Worm (Caenorhabditis elegans) whole organism, L3 larva: ENCODE results near the gene T03G11.10.

Experiments
- nhr-12 ChIP-seq: fragments of 150-350 bp; optimal IDR thresholded peaks from 2 replicates; lab custom pipeline; 2014; ENCODE audit warnings: missing biosample characterization, missing genetic modification characterization
- nhr-76 ChIP-seq: fragments of 150-350 bp; sonication (generic microtip); optimal IDR thresholded peaks from 5 replicates; lab custom pipeline; 2014; ENCODE audit warnings: missing biosample characterization, missing genetic modification characterization
- skn-1 ChIP-seq: fragments of 150-350 bp; optimal IDR thresholded peaks from 2 replicates; lab custom pipeline; 2014; ENCODE audit warnings: missing biosample characterization, missing genetic modification characterization
- ztf-11 ChIP-seq: fragments of 150-350 bp; optimal IDR thresholded peaks from 2 replicates; lab custom pipeline; 2014; ENCODE audit warnings: missing biosample characterization, missing genetic modification characterization

- TF ChIP-seq nhr-12 (tag; lab: Kevin White, UChicago) (no peak), nhr-76 (tag; lab: Kevin White, UChicago) (no peak), ztf-11 (tag; lab: Kevin White, UChicago) (no peak), skn-1 (tag; lab: Kevin White, UChicago) (no peak)
Measured at ce11 chrX:5216063-5216462, 45.1 kb upstream of the T03G11.10 start, which contains the start of gene hrpa-2.
